Fruit fly (Drosophila melanogaster) whole organism, embryonic: ENCODE measurements around the gene CG45081.

Experiments
- HLH54F ChIP-seq: fragments of 200-800 bp; sonication (Bioruptor generic); optimal IDR thresholded peaks from 3 replicates; lab custom pipeline; 2016; ENCODE audit warnings: missing biosample characterization, missing genetic modification characterization
- NFAT ChIP-seq: fragments of 200-800 bp; sonication (Bioruptor generic); IDR thresholded peaks from 2 replicates; pipeline ENCODE4 v1.3.6; 2022; ENCODE audit warnings: missing biosample characterization, missing genetic modification characterization
- gce ChIP-seq: fragments of 200-800 bp; sonication (Bioruptor generic); IDR thresholded peaks from 3 replicates; pipeline ENCODE4 v1.3.6; 2022; ENCODE audit warnings: missing biosample characterization, missing genetic modification characterization
- vnd ChIP-seq: fragments of 200-800 bp; sonication (Bioruptor generic); IDR thresholded peaks from 3 replicates; pipeline ENCODE4 v1.3.6; 2022; ENCODE audit warnings: missing biosample characterization, missing genetic modification characterization; ENCODE audit not compliant: partially characterized antibody
- z ChIP-seq: fragments of 200-800 bp; sonication (Bioruptor generic); IDR thresholded peaks from 3 replicates; pipeline ENCODE4 v1.3.6; 2022; ENCODE audit warnings: missing biosample characterization, missing genetic modification characterization

DNA sequence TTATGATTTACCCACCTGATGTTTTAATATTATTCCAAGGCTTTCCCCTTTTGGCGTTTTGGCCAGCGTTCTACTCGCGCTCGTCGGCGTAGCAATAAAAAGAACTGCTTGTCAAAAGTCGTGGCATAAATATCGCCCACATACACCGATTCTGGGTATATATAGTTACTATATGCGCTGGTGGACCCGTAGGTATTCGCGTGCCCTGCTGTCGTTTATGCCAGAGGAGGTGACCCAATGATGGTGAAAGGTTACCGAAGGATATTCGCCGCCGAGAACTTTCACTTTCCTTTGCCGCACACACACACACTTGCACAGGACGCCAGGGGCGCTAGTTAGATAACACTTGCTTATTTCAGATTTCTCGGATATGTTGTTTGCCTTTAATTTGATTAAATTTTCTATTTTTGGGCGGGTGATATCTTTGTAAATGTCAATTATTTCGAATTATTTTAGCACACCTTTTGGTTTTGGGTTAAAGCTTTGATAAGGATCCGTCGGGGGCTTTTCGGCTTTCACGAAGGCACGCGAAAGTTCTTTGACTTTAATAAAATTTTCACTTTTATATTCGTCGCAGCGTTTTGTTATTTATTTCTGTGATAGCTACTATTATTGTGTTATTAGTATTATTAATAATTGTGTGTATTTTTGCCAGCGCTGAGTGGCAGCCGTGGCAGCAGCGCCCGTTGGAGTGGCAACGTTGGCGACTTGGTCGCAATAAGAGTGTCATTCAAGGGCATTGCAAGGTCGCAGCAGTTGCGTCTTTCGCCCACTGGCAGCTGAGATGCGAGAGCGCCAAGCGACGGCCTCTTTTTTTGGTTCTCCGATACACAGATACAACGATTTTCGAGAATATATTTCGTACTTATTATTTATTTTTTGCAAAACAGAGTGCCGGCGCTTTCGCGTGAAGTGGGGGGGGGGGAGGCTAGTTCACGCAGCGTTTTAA, 25.9 kb downstream of the CG45081 start:
- TF ChIP-seq HLH54F (GFP tag; lab: Kevin White, UChicago) (no peak), z (no peak), NFAT (GFP tag; lab: Robert Waterston, UW) (no peak), vnd (GFP tag; lab: Robert Waterston, UW) (no peak), gce (GFP tag; lab: Robert Waterston, UW) (no peak)
